Fruit fly (Drosophila melanogaster) whole organism, prepupa: ENCODE results near the gene Ance-3.

ENCODE experiments used
- Blimp-1 ChIP-seq: fragments of 200-800 bp; sonication (Bioruptor generic); optimal IDR thresholded peaks from 3 replicates; lab custom pipeline; 2017; ENCODE audit warnings: missing biosample characterization, missing genetic modification characterization, mild to moderate bottlenecking, moderate library complexity, missing genetic modification reagents
- CG11902 ChIP-seq: fragments of 200-800 bp; sonication (Bioruptor generic); optimal IDR thresholded peaks from 3 replicates; lab custom pipeline; 2016; ENCODE audit warnings: missing biosample characterization, missing genetic modification characterization
- CG3919 ChIP-seq: fragments of 200-800 bp; sonication (Bioruptor generic); optimal IDR thresholded peaks from 3 replicates; lab custom pipeline; 2016; ENCODE audit warnings: missing biosample characterization, missing genetic modification characterization
- CG6163 ChIP-seq: fragments of 200-800 bp; sonication (Bioruptor generic); IDR thresholded peaks from 3 replicates; pipeline ENCODE4 v1.3.6; 2022; ENCODE audit warnings: missing biosample characterization, missing genetic modification characterization
- Eip78C ChIP-seq: fragments of 200-800 bp; sonication (Bioruptor generic); peaks from one replicate; lab custom pipeline; 2016; ENCODE audit warnings: missing biosample characterization, missing genetic modification characterization
- Hr39 ChIP-seq: fragments of 200-800 bp; sonication (Bioruptor generic); optimal IDR thresholded peaks from 2 replicates; lab custom pipeline; 2016; ENCODE audit warnings: missing biosample characterization, missing genetic modification characterization
- Met ChIP-seq: fragments of 200-800 bp; sonication (Bioruptor generic); optimal IDR thresholded peaks from 3 replicates; lab custom pipeline; 2016; ENCODE audit warnings: missing biosample characterization, missing genetic modification characterization
- OdsH ChIP-seq: fragments of 200-800 bp; sonication (Bioruptor generic); optimal IDR thresholded peaks from 3 replicates; lab custom pipeline; 2016; ENCODE audit warnings: missing biosample characterization, missing genetic modification characterization
- Smox ChIP-seq: fragments of 200-800 bp; sonication (Bioruptor generic); optimal IDR thresholded peaks from 3 replicates; lab custom pipeline; 2016; ENCODE audit warnings: missing biosample characterization, missing genetic modification characterization
- Sox15 ChIP-seq: fragments of 200-800 bp; sonication (Bioruptor generic); optimal IDR thresholded peaks from 3 replicates; lab custom pipeline; 2016; ENCODE audit warnings: missing biosample characterization, missing genetic modification characterization
- achi ChIP-seq: fragments of 200-800 bp; sonication (Bioruptor generic); optimal IDR thresholded peaks from 3 replicates; lab custom pipeline; 2016; ENCODE audit warnings: missing biosample characterization, missing genetic modification characterization
- dsx ChIP-seq: fragments of 200-800 bp; optimal IDR thresholded peaks from 3 replicates; lab custom pipeline; 2019; ENCODE audit warnings: missing biosample characterization, mild to moderate bottlenecking, missing genetic modification characterization, moderate library complexity; ENCODE audit not compliant: poor library complexity, severe bottlenecking
- fd59A ChIP-seq: fragments of 200-800 bp; sonication (Bioruptor generic); optimal IDR thresholded peaks from 2 replicates; lab custom pipeline; 2017; ENCODE audit warnings: missing biosample characterization, mild to moderate bottlenecking, missing genetic modification characterization, missing genetic modification reagents
- lz ChIP-seq: fragments of 200-800 bp; sonication (Bioruptor generic); optimal IDR thresholded peaks from 3 replicates; lab custom pipeline; 2016; ENCODE audit warnings: missing biosample characterization, missing genetic modification characterization
- pdm3 ChIP-seq: fragments of 200-800 bp; sonication (Bioruptor generic); optimal IDR thresholded peaks from 3 replicates; lab custom pipeline; 2016; ENCODE audit warnings: missing biosample characterization, missing genetic modification characterization
- spab ChIP-seq: fragments of 200-800 bp; sonication (Bioruptor generic); optimal IDR thresholded peaks from 2 replicates; lab custom pipeline; 2017; ENCODE audit warnings: missing biosample characterization, mild to moderate bottlenecking, missing genetic modification characterization, missing genetic modification reagents
- ss ChIP-seq, 2 experiments: fragments of 200-800 bp; sonication (Bioruptor generic); optimal IDR thresholded peaks; 2 replicates in 1 of 2; 3 replicates in 1 of 2; lab custom pipeline; 2017 to 2018; ENCODE audit warnings: mild to moderate bottlenecking in 2 of 2, missing biosample characterization in 2 of 2, missing genetic modification characterization in 2 of 2, moderate library complexity in 1 of 2
- svp ChIP-seq: fragments of 200-800 bp; sonication (Bioruptor generic); peaks from one replicate; lab custom pipeline; 2016; ENCODE audit warnings: missing biosample characterization, missing genetic modification characterization
- vri ChIP-seq: fragments of 200-800 bp; sonication (Bioruptor generic); optimal IDR thresholded peaks from 3 replicates; lab custom pipeline; 2016; ENCODE audit warnings: missing biosample characterization, mild to moderate bottlenecking, missing genetic modification characterization

Ance-3 gene

DNA sequence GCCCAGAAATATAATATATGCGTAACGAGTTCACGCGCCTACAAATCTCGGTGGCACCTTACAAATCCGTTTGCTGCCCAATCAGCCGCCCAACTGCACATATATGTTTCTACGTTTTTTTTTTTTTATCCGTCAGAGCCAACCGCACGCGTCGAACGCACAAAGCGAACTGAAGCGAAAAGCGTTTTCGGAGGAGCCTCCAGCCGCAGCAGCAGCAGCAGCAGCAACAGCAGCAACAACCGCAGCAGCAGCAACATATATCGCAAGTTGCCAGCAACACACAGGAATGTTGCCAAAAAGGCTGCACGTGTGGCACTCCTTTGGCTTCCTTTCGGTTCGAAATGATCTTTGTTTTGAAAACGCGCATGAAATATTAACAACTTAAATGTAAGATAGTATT lies 86.6 kb downstream of the Ance-3 start, which contains the start of gene rk:
rk (minus strand) TSS at position 171 of the 400 bp plus-strand sequence.
- no peak for TF ChIP-seq achi (GFP tag; lab: Kevin White, UChicago)
- peak; percentile 18 for TF ChIP-seq Met
- TF ChIP-seq CG6163 = 0 out of 3 replicates have a peak, but pooled peaks have one; percentile 33
- no peak for TF ChIP-seq Smox (GFP tag; lab: Kevin White, UChicago)
- TF ChIP-seq dsx = peak; percentile 7
- TF ChIP-seq Eip78C (GFP tag; lab: Kevin White, UChicago) = peak; percentile 56
- TF ChIP-seq fd59A (GFP tag; lab: Kevin White, UChicago) = no peak
- peak; percentile 38 for TF ChIP-seq CG3919 (GFP tag; lab: Kevin White, UChicago)
- peak; percentile 22 for TF ChIP-seq svp (GFP tag; lab: Kevin White, UChicago)

DNA sequence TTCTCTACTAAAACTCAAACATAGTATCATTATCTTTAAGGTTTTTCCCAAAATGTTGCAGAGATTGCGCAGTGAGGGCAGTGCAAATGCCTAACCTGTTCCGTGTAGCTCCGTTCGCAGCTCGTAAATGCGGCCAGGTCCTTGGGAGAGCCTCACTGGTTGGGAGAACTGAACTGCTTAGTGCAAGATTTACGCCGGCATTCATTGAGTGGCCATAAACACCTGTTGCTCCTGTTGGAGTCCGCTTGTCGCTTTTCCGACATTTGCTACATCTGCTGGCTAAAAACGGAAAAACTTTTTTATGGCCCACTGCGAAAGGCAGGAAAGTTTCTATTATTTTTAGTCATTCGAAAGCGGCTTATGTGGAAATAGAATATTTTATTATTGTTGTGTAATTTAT lies 87.4 kb downstream of the Ance-3 start:
- TF ChIP-seq ss (GFP tag; optimal IDR thresholded peaks at IDR 0.05; lab: Kevin White, UChicago) = no peak
- TF ChIP-seq OdsH (GFP tag; lab: Kevin White, UChicago) = no peak
- no peak for TF ChIP-seq vri
- no peak for TF ChIP-seq Sox15 (GFP tag; lab: Kevin White, UChicago)
- TF ChIP-seq pdm3 (GFP tag; lab: Kevin White, UChicago) = no peak
- TF ChIP-seq CG11902 (GFP tag; lab: Kevin White, UChicago) = no peak
- TF ChIP-seq spab (GFP tag; lab: Kevin White, UChicago) = no peak
- TF ChIP-seq lz = no peak
- no peak for TF ChIP-seq Hr39 (GFP tag; lab: Kevin White, UChicago)
- TF ChIP-seq Blimp-1 (GFP tag; lab: Kevin White, UChicago) = no peak
